Fruit fly (Drosophila melanogaster) whole organism, embryonic: Measurements from ENCODE around the gene Tlk.
A peak's percentile ranks its signal among the peaks of the same experiment; 100 is the strongest.

ENCODE experiments used
- Abd-B ChIP-seq: fragments of 200-800 bp; sonication (Bioruptor generic); optimal IDR thresholded peaks from 2 replicates; lab custom pipeline; 2018; ENCODE audit warnings: missing biosample characterization, mild to moderate bottlenecking, missing genetic modification characterization, moderate library complexity
- CG10267 ChIP-seq: fragments of 200-800 bp; sonication (Bioruptor generic); optimal IDR thresholded peaks from 2 replicates; lab custom pipeline; 2018; ENCODE audit warnings: missing biosample characterization, mild to moderate bottlenecking, missing genetic modification characterization, moderate library complexity
- CG11085 ChIP-seq: fragments of 200-800 bp; sonication (Bioruptor generic); IDR thresholded peaks from 2 replicates; pipeline ENCODE4 v1.3.6; 2022; ENCODE audit warnings: missing biosample characterization, missing genetic modification characterization
- CG11398 ChIP-seq: fragments of 200-800 bp; sonication (Bioruptor generic); optimal IDR thresholded peaks from 2 replicates; lab custom pipeline; 2016; ENCODE audit warnings: missing biosample characterization, missing genetic modification characterization
- CG11504 ChIP-seq: fragments of 200-800 bp; sonication (Bioruptor generic); optimal IDR thresholded peaks from 3 replicates; lab custom pipeline; 2019; ENCODE audit warnings: missing biosample characterization, mild to moderate bottlenecking, missing genetic modification characterization, moderate library complexity
- CG12659 ChIP-seq: fragments of 200-800 bp; sonication (Bioruptor generic); optimal IDR thresholded peaks from 3 replicates; lab custom pipeline; 2017; ENCODE audit warnings: mild to moderate bottlenecking, missing biosample characterization, missing genetic modification reagents, missing genetic modification characterization
- CG13624 ChIP-seq: fragments of 200-800 bp; sonication (Bioruptor generic); optimal IDR thresholded peaks from 2 replicates; lab custom pipeline; 2016; ENCODE audit warnings: missing biosample characterization, missing genetic modification characterization
- CG1529 ChIP-seq: fragments of 200-800 bp; sonication (Bioruptor generic); optimal IDR thresholded peaks from 3 replicates; lab custom pipeline; 2018; ENCODE audit warnings: missing biosample characterization, missing genetic modification characterization
- CG18262 ChIP-seq: fragments of 200-800 bp; optimal IDR thresholded peaks from 3 replicates; lab custom pipeline; 2019; ENCODE audit warnings: missing biosample characterization, mild to moderate bottlenecking, missing genetic modification characterization, moderate library complexity
- CG2678 ChIP-seq: fragments of 200-800 bp; sonication (Bioruptor generic); optimal IDR thresholded peaks from 3 replicates; lab custom pipeline; 2019; ENCODE audit warnings: missing biosample characterization, mild to moderate bottlenecking, missing genetic modification characterization, moderate library complexity
- CG30403 ChIP-seq: fragments of 200-800 bp; sonication (Bioruptor generic); optimal IDR thresholded peaks from 3 replicates; lab custom pipeline; 2016; ENCODE audit warnings: missing biosample characterization, missing genetic modification characterization
- CG32767 ChIP-seq: fragments of 200-800 bp; sonication (Bioruptor generic); IDR thresholded peaks from 2 replicates; pipeline ENCODE4 v1.3.6; 2022; ENCODE audit warnings: missing biosample characterization, missing genetic modification characterization
- CG33213 ChIP-seq: fragments of 200-800 bp; sonication (Bioruptor generic); optimal IDR thresholded peaks from 3 replicates; lab custom pipeline; 2016; ENCODE audit warnings: missing biosample characterization, missing genetic modification characterization
- CG4404 ChIP-seq: fragments of 200-800 bp; sonication (Bioruptor generic); IDR thresholded peaks from 2 replicates; pipeline ENCODE4 v1.3.6; 2022; ENCODE audit warnings: missing biosample characterization, missing genetic modification characterization
- CG6175 ChIP-seq: fragments of 200-800 bp; sonication (Bioruptor generic); IDR thresholded peaks from 3 replicates; pipeline ENCODE4 v1.3.6; 2022; ENCODE audit warnings: missing biosample characterization, missing genetic modification characterization
- CG6272 ChIP-seq: fragments of 200-800 bp; sonication (Bioruptor generic); IDR thresholded peaks from 2 replicates; pipeline ENCODE4 v1.3.6; 2022; ENCODE audit warnings: missing biosample characterization, missing genetic modification characterization
- CG6654 ChIP-seq: fragments of 200-800 bp; sonication (Bioruptor generic); optimal IDR thresholded peaks from 2 replicates; lab custom pipeline; 2017; ENCODE audit warnings: missing biosample characterization, mild to moderate bottlenecking, missing genetic modification characterization
- CG6854 ChIP-seq: fragments of 200-800 bp; sonication (Bioruptor generic); optimal IDR thresholded peaks from 3 replicates; lab custom pipeline; 2017; ENCODE audit warnings: missing biosample characterization, mild to moderate bottlenecking, missing genetic modification characterization
- CG7357 ChIP-seq: fragments of 200-800 bp; sonication (Bioruptor generic); IDR thresholded peaks from 3 replicates; pipeline ENCODE4 v1.3.6; 2022; ENCODE audit warnings: missing biosample characterization, missing genetic modification characterization
- CG9727 ChIP-seq: fragments of 200-800 bp; sonication (Bioruptor generic); optimal IDR thresholded peaks from 3 replicates; lab custom pipeline; 2017; ENCODE audit warnings: missing biosample characterization, mild to moderate bottlenecking, missing genetic modification characterization
- CkIIα-i1 ChIP-seq: fragments of 200-800 bp; sonication (Bioruptor generic); IDR thresholded peaks from 2 replicates; pipeline ENCODE4 v1.3.6; 2022; ENCODE audit warnings: missing biosample characterization, missing genetic modification characterization
- Dll ChIP-seq: fragments of 200-800 bp; sonication (Bioruptor generic); IDR thresholded peaks from 4 replicates; pipeline ENCODE4 v1.3.6; 2022; ENCODE audit warnings: missing biosample characterization, missing genetic modification characterization; ENCODE audit not compliant: partially characterized antibody
- Fer2 ChIP-seq: fragments of 200-800 bp; sonication (Bioruptor generic); optimal IDR thresholded peaks from 2 replicates; lab custom pipeline; 2018; ENCODE audit warnings: missing biosample characterization, mild to moderate bottlenecking, missing genetic modification characterization, moderate library complexity
- HHEX ChIP-seq: fragments of 200-800 bp; sonication (Bioruptor generic); optimal IDR thresholded peaks from 3 replicates; lab custom pipeline; 2017; ENCODE audit warnings: missing biosample characterization, mild to moderate bottlenecking, missing genetic modification characterization, missing genetic modification reagents
- Hey ChIP-seq: fragments of 200-800 bp; sonication (Bioruptor generic); optimal IDR thresholded peaks from 3 replicates; lab custom pipeline; 2018; ENCODE audit warnings: missing biosample characterization, mild to moderate bottlenecking, missing genetic modification characterization
- Hsf ChIP-seq: fragments of 200-800 bp; sonication (Bioruptor generic); optimal IDR thresholded peaks from 3 replicates; lab custom pipeline; 2016; ENCODE audit warnings: missing biosample characterization, missing genetic modification characterization
- Mes4 ChIP-seq: fragments of 200-800 bp; sonication (Bioruptor generic); optimal IDR thresholded peaks from 2 replicates; lab custom pipeline; 2016; ENCODE audit warnings: missing biosample characterization, missing genetic modification characterization
- Myb ChIP-seq: fragments of 200-800 bp; sonication (Bioruptor generic); optimal IDR thresholded peaks from 2 replicates; lab custom pipeline; 2016; ENCODE audit warnings: missing biosample characterization, missing genetic modification characterization
- Optix ChIP-seq: fragments of 200-800 bp; sonication (Bioruptor generic); IDR thresholded peaks from 3 replicates; pipeline ENCODE4 v1.3.6; 2022; ENCODE audit warnings: missing biosample characterization, missing genetic modification characterization
- Ssrp ChIP-seq: fragments of 200-800 bp; sonication (Bioruptor generic); optimal IDR thresholded peaks from 2 replicates; lab custom pipeline; 2018; ENCODE audit warnings: missing biosample characterization, mild to moderate bottlenecking, missing genetic modification characterization, moderate library complexity
- YL-1 ChIP-seq: fragments of 200-800 bp; sonication (Bioruptor generic); optimal IDR thresholded peaks from 3 replicates; lab custom pipeline; 2017; ENCODE audit warnings: missing biosample characterization, mild to moderate bottlenecking, missing genetic modification characterization
- bigmax ChIP-seq: fragments of 200-800 bp; sonication (Bioruptor generic); optimal IDR thresholded peaks from 2 replicates; lab custom pipeline; 2018; ENCODE audit warnings: missing biosample characterization, mild to moderate bottlenecking, missing genetic modification characterization
- bsh ChIP-seq, 2 experiments: fragments of 200-800 bp; sonication (Bioruptor generic); optimal IDR thresholded peaks; 2 replicates each; lab custom pipeline; 2017 to 2018; ENCODE audit warnings: mild to moderate bottlenecking in 2 of 2, missing biosample characterization in 2 of 2, missing genetic modification characterization in 2 of 2, moderate library complexity in 1 of 2
- dati ChIP-seq: fragments of 200-800 bp; sonication (Bioruptor generic); IDR thresholded peaks from 2 replicates; pipeline ENCODE4 v1.3.6; 2022; ENCODE audit warnings: missing biosample characterization, missing genetic modification characterization
- ems ChIP-seq: fragments of 200-800 bp; sonication (Bioruptor generic); optimal IDR thresholded peaks from 3 replicates; lab custom pipeline; 2016; ENCODE audit warnings: missing biosample characterization, missing genetic modification characterization
- fd3F ChIP-seq: fragments of 200-800 bp; sonication (Bioruptor generic); optimal IDR thresholded peaks from 2 replicates; lab custom pipeline; 2018; ENCODE audit warnings: missing biosample characterization, mild to moderate bottlenecking, missing genetic modification characterization, moderate library complexity
- gcm ChIP-seq: fragments of 200-800 bp; sonication (Bioruptor generic); optimal IDR thresholded peaks from 2 replicates; lab custom pipeline; 2019; ENCODE audit warnings: missing biosample characterization, mild to moderate bottlenecking, missing genetic modification characterization, moderate library complexity
- hth ChIP-seq: fragments of >200 bp; optimal IDR thresholded peaks from 2 replicates; lab custom pipeline; 2017; ENCODE audit warnings: inconsistent platforms
- jigr1 ChIP-seq: fragments of 200-800 bp; sonication (Bioruptor generic); IDR thresholded peaks from 3 replicates; pipeline ENCODE4 v1.3.6; 2022; ENCODE audit warnings: missing biosample characterization, missing genetic modification characterization
- kay ChIP-seq: fragments of 200-800 bp; sonication (Bioruptor generic); optimal IDR thresholded peaks from 2 replicates; lab custom pipeline; 2016; ENCODE audit warnings: missing biosample characterization, missing genetic modification characterization
- lov ChIP-seq, 2 experiments: fragments of 200-800 bp in 1 of 2; fragments of >200 bp in 1 of 2; sonication (Bioruptor generic) in 1 of 2; IDR thresholded peaks in 1 of 2; optimal IDR thresholded peaks in 1 of 2; 2 replicates in 1 of 2; 3 replicates in 1 of 2; pipeline versions ENCODE4 v1.3.6 to Lab custom; 2017 to 2022; ENCODE audit warnings: missing biosample characterization in 1 of 2, missing genetic modification characterization in 1 of 2
- maf-S ChIP-seq: fragments of 200-800 bp; sonication (Bioruptor generic); optimal IDR thresholded peaks from 2 replicates; lab custom pipeline; 2016; ENCODE audit warnings: missing biosample characterization, missing genetic modification characterization
- pan ChIP-seq, 4 experiments: fragments of >200 bp in 3 of 4; fragments of 200-800 bp in 1 of 4; sonication (Bioruptor generic) in 1 of 4; optimal IDR thresholded peaks in 3 of 4; IDR thresholded peaks in 1 of 4; 2 replicates each; pipeline versions ENCODE4 v1.3.6 to Lab custom; 2017 to 2022; ENCODE audit warnings: missing biosample characterization in 2 of 4, missing genetic modification characterization in 2 of 4, mixed read lengths in 1 of 4
- pho ChIP-seq: fragments of 200-800 bp; sonication (Bioruptor generic); optimal IDR thresholded peaks from 2 replicates; lab custom pipeline; 2016; ENCODE audit warnings: missing biosample characterization, missing genetic modification characterization
- psq ChIP-seq: fragments of 200-800 bp; sonication (Bioruptor generic); optimal IDR thresholded peaks from 2 replicates; lab custom pipeline; 2017; ENCODE audit warnings: missing biosample characterization, missing genetic modification characterization
- seq ChIP-seq: fragments of 200-800 bp; sonication (Bioruptor generic); IDR thresholded peaks from 2 replicates; pipeline ENCODE4 v1.3.6; 2022; ENCODE audit warnings: missing biosample characterization, missing genetic modification characterization
- sob ChIP-seq: fragments of 200-800 bp; sonication (Bioruptor generic); IDR thresholded peaks from 2 replicates; pipeline ENCODE4 v1.3.6; 2022; ENCODE audit warnings: missing biosample characterization, missing genetic modification characterization
- tup ChIP-seq: fragments of 200-800 bp; sonication (Bioruptor generic); optimal IDR thresholded peaks from 2 replicates; lab custom pipeline; 2016; ENCODE audit warnings: missing biosample characterization, mild to moderate bottlenecking, missing genetic modification characterization, moderate library complexity
- tx ChIP-seq: fragments of 200-800 bp; sonication (Bioruptor generic); optimal IDR thresholded peaks from 2 replicates; lab custom pipeline; 2016; ENCODE audit warnings: missing biosample characterization, missing genetic modification characterization
- wdn ChIP-seq: fragments of 200-800 bp; sonication (Bioruptor generic); IDR thresholded peaks from 2 replicates; pipeline ENCODE4 v1.3.6; 2022; ENCODE audit warnings: missing biosample characterization, missing genetic modification characterization
- zen ChIP-seq: fragments of 200-800 bp; sonication (Bioruptor generic); optimal IDR thresholded peaks from 3 replicates; lab custom pipeline; 2018; ENCODE audit warnings: missing biosample characterization, mild to moderate bottlenecking, missing genetic modification characterization, moderate library complexity

Gene Tlk

DNA sequence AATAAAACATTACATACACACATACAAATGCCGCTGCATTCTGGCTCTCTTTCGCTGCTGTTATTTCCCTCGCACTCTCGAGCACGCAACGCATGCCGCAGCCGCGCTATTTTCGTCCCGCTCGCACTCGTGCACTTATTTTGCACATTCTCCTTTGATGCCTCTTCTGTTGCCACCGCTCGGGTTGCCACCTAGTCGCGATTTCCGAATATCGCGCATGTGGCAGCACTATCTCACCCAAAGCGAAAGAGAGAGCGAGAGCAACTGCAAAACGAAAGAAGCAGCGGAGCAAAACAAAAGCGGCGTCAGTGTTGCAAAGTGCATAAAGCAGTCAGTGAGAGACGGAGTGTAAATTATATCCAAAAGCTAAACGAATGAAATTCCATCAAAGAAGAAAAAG is 61.1 kb downstream of the Tlk start (continued):
- TF ChIP-seq bigmax (GFP tag; lab: Kevin White, UChicago) (no peak), fd3F (GFP tag; lab: Kevin White, UChicago) (no peak), Hey (tag; lab: Kevin White, UChicago) (no peak), Fer2 (no peak), Dll (peak; percentile 40; the same call in 1 of the 4 replicates), bsh (GFP tag; optimal IDR thresholded peaks at IDR 0.05; lab: Kevin White, UChicago) (no peak), hth (no peak), tx (GFP tag; lab: Kevin White, UChicago) (no peak), jigr1 (GFP tag; lab: Robert Waterston, UW) (no peak), CG13624 (GFP tag; lab: Kevin White, UChicago) (peak; percentile 45), CG7357 (GFP tag; lab: Robert Waterston, UW) (no peak), seq (GFP tag; lab: Robert Waterston, UW) (no peak), HHEX (peak; percentile 36), gcm (GFP tag; lab: Kevin White, UChicago) (no peak), CG33213 (GFP tag; lab: Kevin White, UChicago) (peak; percentile 33), kay (GFP tag; lab: Kevin White, UChicago) (no peak), CG6175 (GFP tag; lab: Robert Waterston, UW) (peak; percentile 95), CG11085 (GFP tag; lab: Robert Waterston, UW) (no peak), Myb (GFP tag; lab: Kevin White, UChicago) (peak; percentile 25), YL-1 (GFP tag; lab: Kevin White, UChicago) (peak; percentile 18), CG6854 (GFP tag; lab: Kevin White, UChicago) (no peak), wdn (GFP tag; lab: Robert Waterston, UW) (no peak), CG4404 (GFP tag; lab: Robert Waterston, UW) (no peak), CG2678 (tag; lab: Kevin White, UChicago) (no peak), CG18262 (tag; lab: Kevin White, UChicago) (no peak), CG30403 (GFP tag; lab: Kevin White, UChicago) (no peak), tup (GFP tag; lab: Kevin White, UChicago) (no peak), CG6654 (GFP tag; lab: Kevin White, UChicago) (no peak), dati (GFP tag; lab: Robert Waterston, UW) (no peak), psq (peak; percentile 99), pan (optimal IDR thresholded peaks at IDR 0.05; lab: Kevin White, UChicago) (no peak), pan (GFP tag; optimal IDR thresholded peaks at IDR 0.05 in 1 of 2, IDR thresholded peaks at IDR 0.05 in 1 of 2) (no peak), Abd-B (GFP tag; lab: Kevin White, UChicago) (no peak), Ssrp (no peak), CG11398 (GFP tag; lab: Kevin White, UChicago) (peak; percentile 26), CG32767 (GFP tag; lab: Robert Waterston, UW) (no peak), Hsf (GFP tag; lab: Kevin White, UChicago) (no peak), CG1529 (GFP tag; lab: Kevin White, UChicago) (no peak), pho (GFP tag; lab: Kevin White, UChicago) (peak; percentile 33), CG12659 (GFP tag; lab: Kevin White, UChicago) (peak; percentile 59), zen (tag; lab: Kevin White, UChicago) (peak; percentile 11), sob (peak; percentile 15; the same call in 1 of the 2 replicates), CG6272 (GFP tag; lab: Robert Waterston, UW) (no peak), lov (optimal IDR thresholded peaks at IDR 0.05; lab: Kevin White, UChicago) (no peak), lov (GFP tag; IDR thresholded peaks at IDR 0.05; lab: Robert Waterston, UW) (0 out of 3 replicates have a peak, but pooled peaks have one; percentile 18), CG11504 (tag; lab: Kevin White, UChicago) (no peak), ems (GFP tag; lab: Kevin White, UChicago) (no peak), CkIIα-i1 (no peak), CG10267 (tag; lab: Kevin White, UChicago) (peak; percentile 96), CG9727 (GFP tag; lab: Kevin White, UChicago) (no peak), maf-S (GFP tag; lab: Kevin White, UChicago) (no peak), Optix (no peak), Mes4 (peak; percentile 33)
